Fruit fly (Drosophila melanogaster) whole organism, embryonic: ENCODE measurements around the gene CG42536.

Experiments
- Atf-2 ChIP-seq: fragments of 200-800 bp; sonication (Bioruptor generic); optimal IDR thresholded peaks from 2 replicates; lab custom pipeline; 2016; ENCODE audit warnings: missing biosample characterization, missing genetic modification characterization
- CG10543 ChIP-seq: fragments of 200-800 bp; sonication (Bioruptor generic); optimal IDR thresholded peaks from 3 replicates; lab custom pipeline; 2017; ENCODE audit warnings: missing biosample characterization, mild to moderate bottlenecking, missing genetic modification characterization, moderate library complexity
- CG11398 ChIP-seq: fragments of 200-800 bp; sonication (Bioruptor generic); optimal IDR thresholded peaks from 2 replicates; lab custom pipeline; 2016; ENCODE audit warnings: missing biosample characterization, missing genetic modification characterization
- CG11723 ChIP-seq: fragments of 200-800 bp; sonication (Bioruptor generic); optimal IDR thresholded peaks from 2 replicates; lab custom pipeline; 2017; ENCODE audit warnings: missing biosample characterization, mild to moderate bottlenecking, missing genetic modification characterization
- CG13296 ChIP-seq: fragments of 200-800 bp; sonication (Bioruptor generic); optimal IDR thresholded peaks from 3 replicates; lab custom pipeline; 2018; ENCODE audit warnings: missing biosample characterization, mild to moderate bottlenecking, missing genetic modification characterization
- CG14667 ChIP-seq: fragments of 200-800 bp; sonication (Bioruptor generic); IDR thresholded peaks from 2 replicates; pipeline ENCODE4 v1.3.6; 2022; ENCODE audit warnings: missing biosample characterization, missing genetic modification characterization
- CG15479 ChIP-seq: fragments of 200-800 bp; sonication (Bioruptor generic); optimal IDR thresholded peaks from 3 replicates; lab custom pipeline; 2019; ENCODE audit warnings: missing biosample characterization, mild to moderate bottlenecking, missing genetic modification characterization, moderate library complexity
- CG15601 ChIP-seq: fragments of 200-800 bp; sonication (Bioruptor generic); optimal IDR thresholded peaks from 3 replicates; lab custom pipeline; 2019; ENCODE audit warnings: missing biosample characterization, mild to moderate bottlenecking, missing genetic modification characterization, moderate library complexity
- CG1603 ChIP-seq: fragments of 200-800 bp; sonication (Bioruptor generic); optimal IDR thresholded peaks from 2 replicates; lab custom pipeline; 2019; ENCODE audit warnings: missing biosample characterization, mild to moderate bottlenecking, missing genetic modification characterization, moderate library complexity
- CG17361 ChIP-seq: fragments of 200-800 bp; sonication (Bioruptor generic); IDR thresholded peaks from 3 replicates; pipeline ENCODE4 v1.3.6; 2022; ENCODE audit warnings: missing biosample characterization, missing genetic modification characterization
- CG17912 ChIP-seq: fragments of 200-800 bp; sonication (Bioruptor generic); optimal IDR thresholded peaks from 2 replicates; lab custom pipeline; 2018; ENCODE audit warnings: missing biosample characterization, mild to moderate bottlenecking, missing genetic modification characterization
- CG18764 ChIP-seq: fragments of 200-800 bp; sonication (Bioruptor generic); optimal IDR thresholded peaks from 3 replicates; lab custom pipeline; 2016; ENCODE audit warnings: missing biosample characterization, missing genetic modification characterization
- CG2129 ChIP-seq: fragments of 200-800 bp; sonication (Bioruptor generic); IDR thresholded peaks from 2 replicates; pipeline ENCODE4 v1.3.6; 2022; ENCODE audit warnings: missing biosample characterization, missing genetic modification characterization; ENCODE audit not compliant: partially characterized antibody
- CG3065 ChIP-seq: fragments of 200-800 bp; sonication (Bioruptor generic); optimal IDR thresholded peaks from 2 replicates; lab custom pipeline; 2016; ENCODE audit warnings: missing biosample characterization, missing genetic modification characterization
- CG4360 ChIP-seq: fragments of 200-800 bp; sonication (Bioruptor generic); IDR thresholded peaks from 2 replicates; pipeline ENCODE4 v1.3.6; 2022; ENCODE audit warnings: missing biosample characterization, missing genetic modification characterization
- CG4854 ChIP-seq: fragments of 200-800 bp; sonication (Bioruptor generic); optimal IDR thresholded peaks from 2 replicates; lab custom pipeline; 2016; ENCODE audit warnings: missing biosample characterization, missing genetic modification characterization, inconsistent platforms
- CG5180 ChIP-seq: fragments of 200-800 bp; sonication (Bioruptor generic); optimal IDR thresholded peaks from 3 replicates; lab custom pipeline; 2017; ENCODE audit warnings: missing biosample characterization, missing genetic modification characterization, mild to moderate bottlenecking, moderate library complexity, missing genetic modification reagents
- CG5245 ChIP-seq: fragments of 200-800 bp; sonication (Bioruptor generic); optimal IDR thresholded peaks from 3 replicates; lab custom pipeline; 2016; ENCODE audit warnings: missing biosample characterization, missing genetic modification characterization
- CG7271 ChIP-seq: fragments of 200-800 bp; sonication (Bioruptor generic); optimal IDR thresholded peaks from 2 replicates; lab custom pipeline; 2018; ENCODE audit warnings: missing biosample characterization, mild to moderate bottlenecking, missing genetic modification characterization, moderate library complexity
- CkIIα-i1 ChIP-seq: fragments of 200-800 bp; sonication (Bioruptor generic); IDR thresholded peaks from 2 replicates; pipeline ENCODE4 v1.3.6; 2022; ENCODE audit warnings: missing biosample characterization, missing genetic modification characterization
- Hand ChIP-seq: fragments of 200-800 bp; sonication (Bioruptor generic); optimal IDR thresholded peaks from 2 replicates; lab custom pipeline; 2017; ENCODE audit warnings: mild to moderate bottlenecking, missing biosample characterization, missing genetic modification reagents, missing genetic modification characterization
- Hr39 ChIP-seq: fragments of >200 bp; optimal IDR thresholded peaks from 2 replicates; lab custom pipeline; 2017
- Jarid2 ChIP-seq: fragments of 200-800 bp; sonication (Bioruptor generic); optimal IDR thresholded peaks from 3 replicates; lab custom pipeline; 2017; ENCODE audit warnings: mild to moderate bottlenecking, missing biosample characterization, missing genetic modification reagents, missing genetic modification characterization
- Oli ChIP-seq: fragments of 200-800 bp; sonication (Bioruptor generic); optimal IDR thresholded peaks from 2 replicates; lab custom pipeline; 2018; ENCODE audit warnings: missing biosample characterization, mild to moderate bottlenecking, missing genetic modification characterization, moderate library complexity
- Pdp1 ChIP-seq, 2 experiments: fragments of 200-800 bp; sonication (Bioruptor generic); optimal IDR thresholded peaks; 3 replicates each; lab custom pipeline; 2016; ENCODE audit warnings: missing biosample characterization in 2 of 2, missing genetic modification characterization in 2 of 2, mild to moderate bottlenecking in 1 of 2, moderate library complexity in 1 of 2
- Ssrp ChIP-seq: fragments of 200-800 bp; sonication (Bioruptor generic); optimal IDR thresholded peaks from 2 replicates; lab custom pipeline; 2018; ENCODE audit warnings: missing biosample characterization, mild to moderate bottlenecking, missing genetic modification characterization, moderate library complexity
- Usf ChIP-seq: fragments of 200-800 bp; sonication (Bioruptor generic); optimal IDR thresholded peaks from 2 replicates; lab custom pipeline; 2017; ENCODE audit warnings: missing genotype, missing biosample characterization, missing genetic modification characterization
- Xbp1 ChIP-seq: fragments of 200-800 bp; sonication (Bioruptor generic); optimal IDR thresholded peaks from 3 replicates; lab custom pipeline; 2016; ENCODE audit warnings: missing biosample characterization, mild to moderate bottlenecking, missing genetic modification characterization
- amos ChIP-seq: fragments of 200-800 bp; sonication (Bioruptor generic); IDR thresholded peaks from 2 replicates; pipeline ENCODE4 v1.3.6; 2022; ENCODE audit warnings: missing biosample characterization, missing genetic modification characterization; ENCODE audit not compliant: partially characterized antibody
- aop ChIP-seq: fragments of 200-800 bp; sonication (Bioruptor generic); IDR thresholded peaks from 2 replicates; pipeline ENCODE4 v1.3.6; 2022; ENCODE audit warnings: missing biosample characterization, missing genetic modification characterization
- ara ChIP-seq: fragments of 200-800 bp; sonication (Bioruptor generic); IDR thresholded peaks from 2 replicates; pipeline ENCODE4 v1.3.6; 2022; ENCODE audit warnings: missing biosample characterization, missing genetic modification characterization
- ato ChIP-seq: fragments of 200-800 bp; sonication (Bioruptor generic); IDR thresholded peaks from 2 replicates; pipeline ENCODE4 v1.3.6; 2022; ENCODE audit warnings: missing biosample characterization, missing genetic modification characterization; ENCODE audit not compliant: partially characterized antibody
- dysf ChIP-seq: fragments of 200-800 bp; sonication (Bioruptor generic); IDR thresholded peaks from 3 replicates; pipeline ENCODE4 v1.3.6; 2022; ENCODE audit warnings: missing biosample characterization, missing genetic modification characterization
- esg ChIP-seq: fragments of 200-800 bp; sonication (Bioruptor generic); conservative IDR thresholded peaks from 2 replicates; pipeline ENCODE4 v1.3.6; 2022; ENCODE audit warnings: missing biosample characterization, missing genetic modification characterization
- fd96Cb ChIP-seq: fragments of 200-800 bp; sonication (Bioruptor generic); optimal IDR thresholded peaks from 2 replicates; lab custom pipeline; 2018; ENCODE audit warnings: missing biosample characterization, mild to moderate bottlenecking, missing genetic modification characterization, moderate library complexity
- gcm ChIP-seq: fragments of 200-800 bp; sonication (Bioruptor generic); optimal IDR thresholded peaks from 2 replicates; lab custom pipeline; 2019; ENCODE audit warnings: missing biosample characterization, mild to moderate bottlenecking, missing genetic modification characterization, moderate library complexity
- grau ChIP-seq: fragments of 200-800 bp; optimal IDR thresholded peaks from 3 replicates; lab custom pipeline; 2019; ENCODE audit warnings: missing biosample characterization, mild to moderate bottlenecking, missing genetic modification characterization, moderate library complexity
- hbn ChIP-seq: fragments of 200-800 bp; sonication (Bioruptor generic); IDR thresholded peaks from 2 replicates; pipeline ENCODE4 v1.3.6; 2022; ENCODE audit warnings: missing biosample characterization, missing genetic modification characterization; ENCODE audit not compliant: partially characterized antibody
- lab ChIP-seq: fragments of 200-800 bp; sonication (Bioruptor generic); optimal IDR thresholded peaks from 3 replicates; lab custom pipeline; 2017; ENCODE audit warnings: missing biosample characterization, missing genetic modification characterization, mild to moderate bottlenecking, moderate library complexity, missing genetic modification reagents
- maf-S ChIP-seq: fragments of 200-800 bp; sonication (Bioruptor generic); optimal IDR thresholded peaks from 2 replicates; lab custom pipeline; 2016; ENCODE audit warnings: missing biosample characterization, missing genetic modification characterization
- pb ChIP-seq: fragments of 200-800 bp; sonication (Bioruptor generic); optimal IDR thresholded peaks from 3 replicates; lab custom pipeline; 2016; ENCODE audit warnings: missing biosample characterization, missing genetic modification characterization
- pros ChIP-seq: fragments of 200-800 bp; sonication (Bioruptor generic); optimal IDR thresholded peaks from 3 replicates; lab custom pipeline; 2019; ENCODE audit warnings: missing biosample characterization, mild to moderate bottlenecking, missing genetic modification characterization, moderate library complexity
- psq ChIP-seq: fragments of 200-800 bp; sonication (Bioruptor generic); optimal IDR thresholded peaks from 2 replicates; lab custom pipeline; 2017; ENCODE audit warnings: missing biosample characterization, missing genetic modification characterization
- sd ChIP-seq: fragments of 200-800 bp; sonication (Bioruptor generic); optimal IDR thresholded peaks from 3 replicates; lab custom pipeline; 2018; ENCODE audit warnings: missing biosample characterization, mild to moderate bottlenecking, missing genetic modification characterization, moderate library complexity
- sna ChIP-seq: fragments of 200-800 bp; sonication (Bioruptor generic); IDR thresholded peaks from 2 replicates; pipeline ENCODE4 v1.3.6; 2022; ENCODE audit warnings: missing biosample characterization, missing genetic modification characterization; ENCODE audit not compliant: partially characterized antibody
- tup ChIP-seq: fragments of 200-800 bp; sonication (Bioruptor generic); optimal IDR thresholded peaks from 2 replicates; lab custom pipeline; 2016; ENCODE audit warnings: missing biosample characterization, mild to moderate bottlenecking, missing genetic modification characterization, moderate library complexity
- wor ChIP-seq: fragments of 200-800 bp; sonication (Bioruptor generic); IDR thresholded peaks from 2 replicates; pipeline ENCODE4 v1.3.6; 2022; ENCODE audit warnings: missing biosample characterization, missing genetic modification characterization
- zfh1 ChIP-seq: fragments of 200-800 bp; sonication (Bioruptor generic); IDR thresholded peaks from 3 replicates; pipeline ENCODE4 v1.3.6; 2022; ENCODE audit warnings: missing biosample characterization, missing genetic modification characterization

CG42536 gene

dm6 chr3L:10656451-10657198 lies 26.8 kb upstream of the CG42536 start (continued):
- no peak for TF ChIP-seq CG3065 (GFP tag; lab: Kevin White, UChicago)
- TF ChIP-seq CG15601, result peak; percentile 79
- peak; percentile 4 for TF ChIP-seq Xbp1
- TF ChIP-seq CG11723 (GFP tag; lab: Kevin White, UChicago), result peak; percentile 70
- TF ChIP-seq hbn (GFP tag; lab: Robert Waterston, UW), result no peak
- TF ChIP-seq Oli (tag; lab: Kevin White, UChicago), result peak; percentile 44
- no peak for TF ChIP-seq dysf (GFP tag; lab: Robert Waterston, UW)
- TF ChIP-seq gcm (GFP tag; lab: Kevin White, UChicago), result peak; percentile 57
- peak; percentile 64 for TF ChIP-seq CG4854 (GFP tag; lab: Kevin White, UChicago)
- TF ChIP-seq Jarid2 (GFP tag; lab: Kevin White, UChicago), result peak; percentile 59
- no peak for TF ChIP-seq Ssrp (tag; lab: Kevin White, UChicago)
- TF ChIP-seq pros, result no peak
- TF ChIP-seq CG5245 (GFP tag; lab: Kevin White, UChicago), result peak; percentile 23
- TF ChIP-seq ara (GFP tag; lab: Robert Waterston, UW), result no peak; the same call in 1 of the 2 replicates
- TF ChIP-seq zfh1, result peak; percentile 14; the same call in 1 of the 3 replicates
- peak; percentile 73 for TF ChIP-seq CG13296 (GFP tag; lab: Kevin White, UChicago)
- TF ChIP-seq pb, result peak; percentile 8
- peak; percentile 12 for TF ChIP-seq sd (tag; lab: Kevin White, UChicago)
- peak; percentile 39 for TF ChIP-seq fd96Cb
- peak; percentile 78 for TF ChIP-seq CG11398 (GFP tag; lab: Kevin White, UChicago)
- TF ChIP-seq CG14667, result no peak
- no peak for TF ChIP-seq CG15479 (GFP tag; lab: Kevin White, UChicago)
- TF ChIP-seq CG18764 (GFP tag; lab: Kevin White, UChicago), result peak; percentile 69
- peak; percentile 91 for TF ChIP-seq lab (GFP tag; lab: Kevin White, UChicago)
- peak; percentile 58 for TF ChIP-seq CG5180 (GFP tag; lab: Kevin White, UChicago)
- TF ChIP-seq Pdp1 (GFP tag; optimal IDR thresholded peaks at IDR 0.05; lab: Kevin White, UChicago), result peak; percentile 34 to 55
- peak; percentile 51 for TF ChIP-seq psq
- TF ChIP-seq Hr39 (lab: Kevin White, UChicago), result no peak
- TF ChIP-seq CkIIα-i1 (GFP tag; lab: Robert Waterston, UW), result no peak
- TF ChIP-seq esg, result no peak
- no peak for TF ChIP-seq sna (GFP tag; lab: Robert Waterston, UW)
- TF ChIP-seq CG17361 (GFP tag; lab: Robert Waterston, UW), result peak; percentile 37; the same call in 1 of the 3 replicates
- peak; percentile 61 for TF ChIP-seq tup (GFP tag; lab: Kevin White, UChicago)
- peak; percentile 27; the same call in 1 of the 2 replicates for TF ChIP-seq CG4360 (GFP tag; lab: Robert Waterston, UW)
- TF ChIP-seq CG1603 (tag; lab: Kevin White, UChicago), result peak; percentile 72
- no peak for TF ChIP-seq wor (GFP tag; lab: Robert Waterston, UW)
- TF ChIP-seq CG7271 (tag; lab: Kevin White, UChicago), result peak; percentile 40
- TF ChIP-seq Usf (GFP tag; lab: Kevin White, UChicago), result no peak
- peak; percentile 72 for TF ChIP-seq CG17912
- no peak for TF ChIP-seq amos (GFP tag; lab: Robert Waterston, UW)
- peak; percentile 27 for TF ChIP-seq CG10543 (GFP tag; lab: Kevin White, UChicago)
- TF ChIP-seq maf-S, result peak; percentile 44
- no peak for TF ChIP-seq Hand
- TF ChIP-seq grau, result peak; percentile 43
- TF ChIP-seq ato (GFP tag; lab: Robert Waterston, UW), result no peak
- no peak for TF ChIP-seq CG2129
- TF ChIP-seq Atf-2 (GFP tag; lab: Kevin White, UChicago), result peak; percentile 32
- no peak for TF ChIP-seq aop
